Worm (Caenorhabditis elegans) whole organism, young adult: ENCODE measurements around the gene bcc-1.

Experiments
- B0336.3 ChIP-seq: fragments of 200-800 bp; sonication (Bioruptor generic); IDR thresholded peaks from 2 replicates; pipeline ENCODE4 v1.3.6; 2022; ENCODE audit warnings: missing genetic modification characterization, missing compliant biosample characterization
- C17E4.6 ChIP-seq: fragments of 200-800 bp; sonication (Bioruptor generic); IDR thresholded peaks from 2 replicates; pipeline ENCODE4 v1.3.6; 2022; ENCODE audit warnings: missing genetic modification reagents, missing genetic modification characterization, missing compliant biosample characterization
- F39B2.1 ChIP-seq: fragments of 200-800 bp; sonication (Bioruptor generic); IDR thresholded peaks from 2 replicates; pipeline ENCODE4 v1.3.6; 2022; ENCODE audit warnings: missing genetic modification reagents, missing genetic modification characterization, missing compliant biosample characterization
- F49E8.2 ChIP-seq: sonication (generic microtip); optimal IDR thresholded peaks from 3 replicates; lab custom pipeline; 2017; ENCODE audit warnings: missing genetic modification characterization, mild to moderate bottlenecking, missing compliant biosample characterization, antibody characterized with exemption, moderate library complexity; ENCODE audit not compliant: insufficient read depth
- F52B5.7 ChIP-seq: sonication (generic microtip); optimal IDR thresholded peaks from 2 replicates; lab custom pipeline; 2016; ENCODE audit warnings: mild to moderate bottlenecking, missing genetic modification characterization, missing compliant biosample characterization
- F57A8.1 ChIP-seq: fragments of 200-800 bp; sonication (Bioruptor generic); optimal IDR thresholded peaks from 2 replicates; lab custom pipeline; 2018; ENCODE audit warnings: mild to moderate bottlenecking, missing genetic modification characterization, moderate library complexity, missing compliant biosample characterization
- K11D2.4 ChIP-seq: fragments of 200-800 bp; sonication (Bioruptor generic); IDR thresholded peaks from 2 replicates; pipeline ENCODE4 v1.3.6; 2022; ENCODE audit warnings: missing genetic modification reagents, missing genetic modification characterization, missing compliant biosample characterization
- T26A5.8 ChIP-seq: sonication (generic microtip); optimal IDR thresholded peaks from 2 replicates; lab custom pipeline; 2016; ENCODE audit warnings: missing genetic modification characterization, missing compliant biosample characterization
- Y56A3A.18 ChIP-seq: fragments of 200-800 bp; sonication (Bioruptor generic); IDR thresholded peaks from 2 replicates; pipeline ENCODE4 v1.3.6; 2022; ENCODE audit warnings: missing genetic modification reagents, missing genetic modification characterization, missing compliant biosample characterization
- ZK185.1 ChIP-seq: sonication (generic microtip); optimal IDR thresholded peaks from 2 replicates; lab custom pipeline; 2016; ENCODE audit warnings: mild to moderate bottlenecking, missing genetic modification characterization, missing compliant biosample characterization; ENCODE audit not compliant: poor library complexity, severe bottlenecking
- akir-1 ChIP-seq: fragments of 200-800 bp; sonication (Bioruptor generic); optimal IDR thresholded peaks from 2 replicates; lab custom pipeline; 2018; ENCODE audit warnings: mild to moderate bottlenecking, missing genetic modification characterization, moderate library complexity, missing compliant biosample characterization
- atf-7 ChIP-seq: sonication (generic microtip); optimal IDR thresholded peaks from 2 replicates; lab custom pipeline; 2017; ENCODE audit warnings: mild to moderate bottlenecking, missing genetic modification characterization, missing compliant biosample characterization
- attf-5 ChIP-seq: fragments of 200-800 bp; sonication (Bioruptor generic); optimal IDR thresholded peaks from 2 replicates; lab custom pipeline; 2018; ENCODE audit warnings: mild to moderate bottlenecking, missing genetic modification characterization, missing compliant biosample characterization
- bed-1 ChIP-seq: fragments of 200-800 bp; sonication (Bioruptor generic); IDR thresholded peaks from 2 replicates; pipeline ENCODE4 v1.3.6; 2022; ENCODE audit warnings: missing genetic modification reagents, missing genetic modification characterization, missing compliant biosample characterization
- ccch-3 ChIP-seq: fragments of 200-800 bp; sonication (Bioruptor generic); optimal IDR thresholded peaks from 2 replicates; lab custom pipeline; 2018; ENCODE audit warnings: mild to moderate bottlenecking, missing genetic modification characterization, missing compliant biosample characterization
- ceh-27 ChIP-seq: fragments of 200-800 bp; sonication (Bioruptor generic); optimal IDR thresholded peaks from 2 replicates; lab custom pipeline; 2018; ENCODE audit warnings: mild to moderate bottlenecking, missing genetic modification characterization, moderate library complexity, missing compliant biosample characterization
- ceh-79 ChIP-seq: sonication (generic microtip); optimal IDR thresholded peaks from 2 replicates; lab custom pipeline; 2017; ENCODE audit warnings: mild to moderate bottlenecking, missing genetic modification characterization, missing compliant biosample characterization
- ceh-91 ChIP-seq: fragments of 200-800 bp; sonication (Bioruptor generic); IDR thresholded peaks from 2 replicates; pipeline ENCODE4 v1.3.6; 2022; ENCODE audit warnings: missing genetic modification reagents, missing genetic modification characterization, missing compliant biosample characterization
- egrh-3 ChIP-seq: fragments of 200-800 bp; sonication (Bioruptor generic); IDR thresholded peaks from 2 replicates; pipeline ENCODE4 v1.3.6; 2022; ENCODE audit warnings: missing genetic modification reagents, missing genetic modification characterization, missing compliant biosample characterization
- hrde-1 ChIP-seq: sonication (generic microtip); optimal IDR thresholded peaks from 2 replicates; lab custom pipeline; 2016; ENCODE audit warnings: missing genetic modification characterization, mild to moderate bottlenecking, missing compliant biosample characterization, moderate library complexity, missing genotype, missing genetic modification reagents, borderline replicate concordance
- let-526 ChIP-seq: fragments of 200-800 bp; sonication (Bioruptor generic); IDR thresholded peaks from 2 replicates; pipeline ENCODE4 v1.3.6; 2022; ENCODE audit warnings: missing genetic modification reagents, missing genetic modification characterization, missing compliant biosample characterization
- lin-26 ChIP-seq: fragments of 200-800 bp; sonication (Bioruptor generic); IDR thresholded peaks from 2 replicates; pipeline ENCODE4 v1.3.6; 2022; ENCODE audit warnings: missing genetic modification reagents, missing genetic modification characterization, missing compliant biosample characterization
- lin-40 ChIP-seq: sonication (generic microtip); optimal IDR thresholded peaks from 2 replicates; lab custom pipeline; 2016; ENCODE audit warnings: missing genetic modification characterization, mild to moderate bottlenecking, missing compliant biosample characterization, missing genotype, missing genetic modification reagents
- lsl-1 ChIP-seq: fragments of 200-800 bp; sonication (Bioruptor generic); optimal IDR thresholded peaks from 2 replicates; lab custom pipeline; 2018; ENCODE audit warnings: mild to moderate bottlenecking, missing genetic modification characterization, moderate library complexity, missing compliant biosample characterization
- madf-10 ChIP-seq: sonication (generic microtip); optimal IDR thresholded peaks from 2 replicates; lab custom pipeline; 2016; ENCODE audit warnings: mild to moderate bottlenecking, missing genetic modification characterization, missing compliant biosample characterization
- mes-4 ChIP-seq: sonication (generic microtip); optimal IDR thresholded peaks from 2 replicates; lab custom pipeline; 2016; ENCODE audit warnings: missing genotype, missing genetic modification characterization, missing compliant biosample characterization
- pbrm-1 ChIP-seq: fragments of 200-800 bp; sonication (Bioruptor generic); IDR thresholded peaks from 2 replicates; pipeline ENCODE4 v1.3.6; 2022; ENCODE audit warnings: missing genetic modification reagents, missing genetic modification characterization, missing compliant biosample characterization
- pha-4 ChIP-seq: fragments of 150-350 bp; sonication (generic microtip); optimal IDR thresholded peaks from 2 replicates; lab custom pipeline; 2014; ENCODE audit warnings: missing biosample characterization, missing genetic modification reagents, missing genetic modification characterization
- rpc-1 ChIP-seq, 2 experiments: fragments of 150-350 bp in 1 of 2; sonication (generic microtip) in 1 of 2; optimal IDR thresholded peaks; 2 replicates each; lab custom pipeline; 2014 to 2018; ENCODE audit warnings: missing biosample characterization in 1 of 2, missing genetic modification characterization in 1 of 2, missing genetic modification reagents in 1 of 2, missing genotype in 1 of 2
- snpc-3.4 ChIP-seq: sonication (generic microtip); optimal IDR thresholded peaks from 2 replicates; lab custom pipeline; 2017; ENCODE audit warnings: missing genetic modification characterization, mild to moderate bottlenecking, missing compliant biosample characterization, antibody characterized with exemption, moderate library complexity, missing genotype, missing genetic modification reagents
- sptf-2 ChIP-seq: fragments of 200-800 bp; sonication (Bioruptor generic); optimal IDR thresholded peaks from 2 replicates; lab custom pipeline; 2018; ENCODE audit warnings: mild to moderate bottlenecking, missing genetic modification characterization, missing compliant biosample characterization
- tbp1 ChIP-seq: fragments of 200-800 bp; sonication (Bioruptor generic); optimal IDR thresholded peaks from 2 replicates; lab custom pipeline; 2018; ENCODE audit warnings: mild to moderate bottlenecking, missing genetic modification characterization, missing compliant biosample characterization
- tlf-1 ChIP-seq: fragments of 200-800 bp; sonication (Bioruptor generic); optimal IDR thresholded peaks from 2 replicates; lab custom pipeline; 2018; ENCODE audit warnings: mild to moderate bottlenecking, missing genetic modification characterization, missing compliant biosample characterization
- unc-130 ChIP-seq: sonication (generic microtip); optimal IDR thresholded peaks from 2 replicates; lab custom pipeline; 2016; ENCODE audit warnings: missing genetic modification reagents, missing genetic modification characterization, missing compliant biosample characterization
- zfh-2 ChIP-seq: fragments of 200-800 bp; sonication (Bioruptor generic); conservative IDR thresholded peaks from 2 replicates; pipeline ENCODE4 v1.3.6; 2022; ENCODE audit warnings: missing genetic modification reagents, missing genetic modification characterization, missing compliant biosample characterization
- ztf-18 ChIP-seq: sonication (generic microtip); optimal IDR thresholded peaks from 2 replicates; lab custom pipeline; 2016; ENCODE audit warnings: missing genotype, mild to moderate bottlenecking, missing genetic modification characterization, missing compliant biosample characterization
- ztf-25 ChIP-seq: fragments of 200-800 bp; sonication (Bioruptor generic); IDR thresholded peaks from 2 replicates; pipeline ENCODE4 v1.3.6; 2022; ENCODE audit warnings: missing genetic modification reagents, missing genetic modification characterization, missing compliant biosample characterization
- ztf-28 ChIP-seq: fragments of 200-800 bp; sonication (Bioruptor generic); IDR thresholded peaks from 2 replicates; pipeline ENCODE4 v1.3.6; 2022; ENCODE audit warnings: missing genetic modification reagents, missing genetic modification characterization, missing compliant biosample characterization
- ztf-3 ChIP-seq: fragments of 200-800 bp; sonication (Bioruptor generic); optimal IDR thresholded peaks from 2 replicates; lab custom pipeline; 2018; ENCODE audit warnings: mild to moderate bottlenecking, missing genetic modification characterization, missing compliant biosample characterization

bcc-1 gene

ce11 chrIV:11082789-11083235 is 9.5 kb downstream of the bcc-1 start (continued):
- TF ChIP-seq pbrm-1 (GFP tag; lab: Robert Waterston, UW) (peak; percentile 82; the same call in 1 of the 2 replicates), Y56A3A.18 (GFP tag; lab: Robert Waterston, UW) (no peak), tbp1 (peak; percentile 65), madf-10 (tag; lab: Kevin White, UChicago) (peak; percentile 84), akir-1 (GFP tag; lab: Kevin White, UChicago) (peak; percentile 51), F39B2.1 (GFP tag; lab: Robert Waterston, UW) (0 out of 2 replicates have a peak, but pooled peaks have one; percentile 12), K11D2.4 (GFP tag; lab: Robert Waterston, UW) (peak; percentile 86; the same call in 1 of the 2 replicates), F52B5.7 (tag; lab: Kevin White, UChicago) (peak; percentile 11), C17E4.6 (GFP tag; lab: Robert Waterston, UW) (0 out of 2 replicates have a peak, but pooled peaks have one; percentile 41), unc-130 (GFP tag; lab: Kevin White, UChicago) (no peak), zfh-2 (GFP tag; lab: Robert Waterston, UW) (peak; percentile 95), attf-5 (GFP tag; lab: Kevin White, UChicago) (peak; percentile 89), pha-4 (tag; lab: Kevin White, UChicago) (no peak), lin-26 (GFP tag; lab: Robert Waterston, UW) (peak; percentile 69; the same call in 1 of the 2 replicates), ceh-27 (peak; percentile 90), rpc-1 (optimal IDR thresholded peaks at IDR 0.05; lab: Kevin White, UChicago) (no peak), rpc-1 (tag; optimal IDR thresholded peaks at IDR 0.05; lab: Kevin White, UChicago) (no peak), ceh-91 (GFP tag; lab: Robert Waterston, UW) (no peak), ceh-79 (tag; lab: Kevin White, UChicago) (peak; percentile 46), snpc-3.4 (tag; lab: Kevin White, UChicago) (no peak), atf-7 (tag; lab: Kevin White, UChicago) (peak; percentile 87), hrde-1 (tag; lab: Kevin White, UChicago) (no peak), F49E8.2 (tag; lab: Kevin White, UChicago) (no peak), bed-1 (GFP tag; lab: Robert Waterston, UW) (no peak), mes-4 (tag; lab: Kevin White, UChicago) (no peak), lsl-1 (GFP tag; lab: Kevin White, UChicago) (no peak), lin-40 (tag; lab: Kevin White, UChicago) (peak; percentile 93), T26A5.8 (tag; lab: Kevin White, UChicago) (no peak), ztf-28 (GFP tag; lab: Robert Waterston, UW) (no peak), egrh-3 (GFP tag; lab: Robert Waterston, UW) (no peak), B0336.3 (GFP tag; lab: Robert Waterston, UW) (peak; percentile 89), F57A8.1 (GFP tag; lab: Kevin White, UChicago) (no peak), sptf-2 (GFP tag; lab: Kevin White, UChicago) (no peak), tlf-1 (GFP tag; lab: Kevin White, UChicago) (peak; percentile 81), ZK185.1 (tag; lab: Kevin White, UChicago) (peak; percentile 91), ztf-18 (tag; lab: Kevin White, UChicago) (peak; percentile 69), ztf-25 (GFP tag; lab: Robert Waterston, UW) (0 out of 2 replicates have a peak, but pooled peaks have one; percentile 26), let-526 (GFP tag; lab: Robert Waterston, UW) (0 out of 2 replicates have a peak, but pooled peaks have one; percentile 60), ztf-3 (GFP tag; lab: Kevin White, UChicago) (no peak), ccch-3 (GFP tag; lab: Kevin White, UChicago) (no peak)
